Worm (Caenorhabditis elegans) whole organism, late embryonic: ENCODE measurements around the gene pos-1.

Experiments
- ceh-2 ChIP-seq: sonication (generic microtip); optimal IDR thresholded peaks from 2 replicates; lab custom pipeline; 2016; ENCODE audit warnings: missing genotype, missing genetic modification characterization, missing compliant biosample characterization
- ceh-30 ChIP-seq: fragments of 150-350 bp; optimal IDR thresholded peaks from 2 replicates; lab custom pipeline; 2014; ENCODE audit warnings: missing biosample characterization, missing genetic modification characterization
- dve-1 ChIP-seq: sonication (generic microtip); optimal IDR thresholded peaks from 2 replicates; lab custom pipeline; 2017; ENCODE audit warnings: antibody characterized with exemption, mild to moderate bottlenecking, missing genetic modification characterization, missing compliant biosample characterization
- elt-4 ChIP-seq: sonication (generic microtip); optimal IDR thresholded peaks from 2 replicates; lab custom pipeline; 2016; ENCODE audit warnings: missing genetic modification characterization, missing compliant biosample characterization
- lin-11 ChIP-seq: fragments of 200-800 bp; sonication (Bioruptor generic); optimal IDR thresholded peaks from 2 replicates; lab custom pipeline; 2018; ENCODE audit warnings: mild to moderate bottlenecking, missing genetic modification characterization, missing compliant biosample characterization
- nhr-11 ChIP-seq: fragments of 150-350 bp; optimal IDR thresholded peaks from 2 replicates; lab custom pipeline; 2014; ENCODE audit warnings: missing biosample characterization, missing genetic modification characterization
- pag-3 ChIP-seq: sonication (generic microtip); optimal IDR thresholded peaks from 2 replicates; lab custom pipeline; 2016; ENCODE audit warnings: missing compliant biosample characterization, missing genetic modification characterization, borderline replicate concordance
- rnt-1 ChIP-seq: sonication (generic microtip); optimal IDR thresholded peaks from 2 replicates; lab custom pipeline; 2016; ENCODE audit warnings: missing genetic modification characterization, missing compliant biosample characterization
- unc-55 ChIP-seq: sonication (generic microtip); optimal IDR thresholded peaks from 2 replicates; lab custom pipeline; 2017; ENCODE audit warnings: missing biosample characterization, missing genetic modification reagents, missing genetic modification characterization

ce11 chrV:8401267-8401666 is 12.6 kb upstream of the pos-1 start:
- no peak for TF ChIP-seq ceh-2 (tag; lab: Kevin White, UChicago)
- TF ChIP-seq rnt-1 (tag; lab: Kevin White, UChicago): no peak
- no peak for TF ChIP-seq unc-55 (GFP tag; lab: Kevin White, UChicago)
- no peak for TF ChIP-seq nhr-11 (tag; lab: Kevin White, UChicago)
- no peak for TF ChIP-seq lin-11
- TF ChIP-seq ceh-30 (tag; lab: Kevin White, UChicago): no peak
- TF ChIP-seq pag-3 (tag; lab: Kevin White, UChicago): no peak
- TF ChIP-seq dve-1: no peak
- no peak for TF ChIP-seq elt-4 (tag; lab: Kevin White, UChicago)
